Fruit fly (Drosophila melanogaster) whole organism, prepupa: ENCODE measurements around the gene Naxd.
A peak's percentile ranks its signal among the peaks of the same experiment; 100 is the strongest.

Source experiments
- CG10631 ChIP-seq: fragments of 200-800 bp; sonication (Bioruptor generic); optimal IDR thresholded peaks from 2 replicates; lab custom pipeline; 2016; ENCODE audit warnings: missing biosample characterization, missing genetic modification characterization
- CG11294 ChIP-seq: fragments of 200-800 bp; sonication (Bioruptor generic); IDR thresholded peaks from 2 replicates; pipeline ENCODE4 v1.3.6; 2022; ENCODE audit warnings: missing biosample characterization, missing genetic modification characterization
- CG11902 ChIP-seq: fragments of 200-800 bp; sonication (Bioruptor generic); optimal IDR thresholded peaks from 3 replicates; lab custom pipeline; 2016; ENCODE audit warnings: missing biosample characterization, missing genetic modification characterization
- CG1621 ChIP-seq: fragments of 200-800 bp; sonication (Bioruptor generic); optimal IDR thresholded peaks from 3 replicates; lab custom pipeline; 2018; ENCODE audit warnings: missing biosample characterization, mild to moderate bottlenecking, missing genetic modification characterization
- CG31627 ChIP-seq: fragments of 200-800 bp; sonication (Bioruptor generic); optimal IDR thresholded peaks from 3 replicates; lab custom pipeline; 2016; ENCODE audit warnings: missing biosample characterization, missing genetic modification characterization
- CG32006 ChIP-seq: fragments of 200-800 bp; sonication (Bioruptor generic); optimal IDR thresholded peaks from 3 replicates; lab custom pipeline; 2017; ENCODE audit warnings: missing biosample characterization, mild to moderate bottlenecking, missing genetic modification characterization
- CG3919 ChIP-seq: fragments of 200-800 bp; sonication (Bioruptor generic); optimal IDR thresholded peaks from 3 replicates; lab custom pipeline; 2016; ENCODE audit warnings: missing biosample characterization, missing genetic modification characterization
- CG4318 ChIP-seq: fragments of 200-800 bp; sonication (Bioruptor generic); optimal IDR thresholded peaks from 3 replicates; lab custom pipeline; 2017; ENCODE audit warnings: missing biosample characterization, mild to moderate bottlenecking, missing genetic modification characterization
- CG6163 ChIP-seq: fragments of 200-800 bp; sonication (Bioruptor generic); IDR thresholded peaks from 3 replicates; pipeline ENCODE4 v1.3.6; 2022; ENCODE audit warnings: missing biosample characterization, missing genetic modification characterization
- CG6276 ChIP-seq: fragments of 200-800 bp; sonication (Bioruptor generic); optimal IDR thresholded peaks from 2 replicates; lab custom pipeline; 2017; ENCODE audit warnings: missing biosample characterization, mild to moderate bottlenecking, missing genetic modification characterization
- CG6792 ChIP-seq: fragments of 200-800 bp; sonication (Bioruptor generic); optimal IDR thresholded peaks from 3 replicates; lab custom pipeline; 2016; ENCODE audit warnings: missing biosample characterization, missing genetic modification characterization
- CG6808 ChIP-seq: fragments of 200-800 bp; sonication (Bioruptor generic); optimal IDR thresholded peaks from 3 replicates; lab custom pipeline; 2017; ENCODE audit warnings: missing biosample characterization, missing genetic modification characterization, mild to moderate bottlenecking, moderate library complexity, missing genetic modification reagents
- CG6854 ChIP-seq: fragments of 200-800 bp; sonication (Bioruptor generic); optimal IDR thresholded peaks from 2 replicates; lab custom pipeline; 2017; ENCODE audit warnings: missing biosample characterization, mild to moderate bottlenecking, missing genetic modification characterization
- CG7368 ChIP-seq: fragments of 200-800 bp; sonication (Bioruptor generic); optimal IDR thresholded peaks from 3 replicates; lab custom pipeline; 2016; ENCODE audit warnings: missing biosample characterization, missing genetic modification characterization
- Eip78C ChIP-seq: fragments of 200-800 bp; sonication (Bioruptor generic); peaks from one replicate; lab custom pipeline; 2016; ENCODE audit warnings: missing biosample characterization, missing genetic modification characterization
- Eip93F ChIP-seq: fragments of 200-800 bp; sonication (Bioruptor generic); optimal IDR thresholded peaks from 2 replicates; lab custom pipeline; 2016; ENCODE audit warnings: missing biosample characterization, mild to moderate bottlenecking, missing genetic modification characterization
- Hr38 ChIP-seq: sonication (Bioruptor generic); optimal IDR thresholded peaks from 2 replicates; lab custom pipeline; 2016; ENCODE audit warnings: missing biosample characterization, missing genetic modification characterization
- Hr39 ChIP-seq: fragments of 200-800 bp; sonication (Bioruptor generic); optimal IDR thresholded peaks from 2 replicates; lab custom pipeline; 2016; ENCODE audit warnings: missing biosample characterization, missing genetic modification characterization
- Hr4 ChIP-seq: fragments of 200-800 bp; sonication (Bioruptor generic); optimal IDR thresholded peaks from 3 replicates; lab custom pipeline; 2016; ENCODE audit warnings: missing biosample characterization, missing genetic modification characterization
- Lpt ChIP-seq: fragments of 200-800 bp; sonication (Bioruptor generic); optimal IDR thresholded peaks from 3 replicates; lab custom pipeline; 2016; ENCODE audit warnings: missing biosample characterization, missing genetic modification characterization
- Met ChIP-seq: fragments of 200-800 bp; sonication (Bioruptor generic); optimal IDR thresholded peaks from 3 replicates; lab custom pipeline; 2016; ENCODE audit warnings: missing biosample characterization, missing genetic modification characterization
- Sox102F ChIP-seq: fragments of 200-800 bp; sonication (Bioruptor generic); optimal IDR thresholded peaks from 2 replicates; lab custom pipeline; 2016; ENCODE audit warnings: missing biosample characterization, mild to moderate bottlenecking, missing genetic modification characterization
- Sox15 ChIP-seq: fragments of 200-800 bp; sonication (Bioruptor generic); optimal IDR thresholded peaks from 3 replicates; lab custom pipeline; 2016; ENCODE audit warnings: missing biosample characterization, missing genetic modification characterization
- achi ChIP-seq: fragments of 200-800 bp; sonication (Bioruptor generic); optimal IDR thresholded peaks from 3 replicates; lab custom pipeline; 2016; ENCODE audit warnings: missing biosample characterization, missing genetic modification characterization
- dsx ChIP-seq: fragments of 200-800 bp; optimal IDR thresholded peaks from 3 replicates; lab custom pipeline; 2019; ENCODE audit warnings: missing biosample characterization, mild to moderate bottlenecking, missing genetic modification characterization, moderate library complexity; ENCODE audit not compliant: poor library complexity, severe bottlenecking
- esn ChIP-seq: fragments of 200-800 bp; sonication (Bioruptor generic); optimal IDR thresholded peaks from 2 replicates; lab custom pipeline; 2016; ENCODE audit warnings: missing biosample characterization, mild to moderate bottlenecking, missing genetic modification characterization, moderate library complexity
- fd85E ChIP-seq: fragments of 200-800 bp; sonication (Bioruptor generic); optimal IDR thresholded peaks from 3 replicates; lab custom pipeline; 2016; ENCODE audit warnings: missing biosample characterization, missing genetic modification characterization
- fkh ChIP-seq: fragments of 200-800 bp; sonication (Bioruptor generic); optimal IDR thresholded peaks from 3 replicates; lab custom pipeline; 2017; ENCODE audit warnings: missing biosample characterization, mild to moderate bottlenecking, missing genetic modification characterization, moderate library complexity
- pdm3 ChIP-seq: fragments of 200-800 bp; sonication (Bioruptor generic); optimal IDR thresholded peaks from 3 replicates; lab custom pipeline; 2016; ENCODE audit warnings: missing biosample characterization, missing genetic modification characterization
- spab ChIP-seq: fragments of 200-800 bp; sonication (Bioruptor generic); optimal IDR thresholded peaks from 2 replicates; lab custom pipeline; 2017; ENCODE audit warnings: missing biosample characterization, mild to moderate bottlenecking, missing genetic modification characterization, missing genetic modification reagents
- svp ChIP-seq: fragments of 200-800 bp; sonication (Bioruptor generic); peaks from one replicate; lab custom pipeline; 2016; ENCODE audit warnings: missing biosample characterization, missing genetic modification characterization
- topi ChIP-seq: fragments of 200-800 bp; sonication (Bioruptor generic); optimal IDR thresholded peaks from 3 replicates; lab custom pipeline; 2016; ENCODE audit warnings: missing biosample characterization, missing genetic modification characterization

The Naxd gene

dm6 chr3L:19097665-19098082 is at the start of gene Naxd, which contains the start of gene CG14079 (continued):
- TF ChIP-seq fd85E (GFP tag; lab: Kevin White, UChicago) = no peak
- TF ChIP-seq topi (GFP tag; lab: Kevin White, UChicago) = peak; percentile 69
- TF ChIP-seq Hr39 (GFP tag; lab: Kevin White, UChicago) = peak; percentile 77
- TF ChIP-seq CG11902 (GFP tag; lab: Kevin White, UChicago) = peak; percentile 52
- TF ChIP-seq CG3919 = peak; percentile 78
- peak; percentile 93 for TF ChIP-seq Eip78C
- TF ChIP-seq CG32006 = peak; percentile 91
- TF ChIP-seq pdm3 = peak; percentile 81

dm6 chr3L:19147169-19147568 is 49.7 kb upstream of the Naxd start:
- TF ChIP-seq CG6792 (GFP tag; lab: Kevin White, UChicago) (no peak), Sox15 (GFP tag; lab: Kevin White, UChicago) (no peak), Eip93F (no peak), CG6276 (no peak), Lpt (GFP tag; lab: Kevin White, UChicago) (no peak), CG6854 (GFP tag; lab: Kevin White, UChicago) (no peak), Hr38 (no peak), esn (GFP tag; lab: Kevin White, UChicago) (peak; percentile 9), CG4318 (no peak), achi (GFP tag; lab: Kevin White, UChicago) (peak; percentile 20), fkh (GFP tag; lab: Kevin White, UChicago) (no peak), fd85E (GFP tag; lab: Kevin White, UChicago) (no peak), CG6163 (GFP tag; lab: Robert Waterston, UW) (no peak), Sox102F (GFP tag; lab: Kevin White, UChicago) (no peak), CG11294 (GFP tag; lab: Robert Waterston, UW) (no peak), CG10631 (GFP tag; lab: Kevin White, UChicago) (no peak), svp (peak; percentile 40), dsx (GFP tag; lab: Kevin White, UChicago) (no peak), Eip78C (peak; percentile 82), Hr4 (GFP tag; lab: Kevin White, UChicago) (no peak), CG31627 (GFP tag; lab: Kevin White, UChicago) (no peak), CG7368 (GFP tag; lab: Kevin White, UChicago) (no peak), Met (GFP tag; lab: Kevin White, UChicago) (peak; percentile 16), Hr39 (GFP tag; lab: Kevin White, UChicago) (no peak)

DNA sequence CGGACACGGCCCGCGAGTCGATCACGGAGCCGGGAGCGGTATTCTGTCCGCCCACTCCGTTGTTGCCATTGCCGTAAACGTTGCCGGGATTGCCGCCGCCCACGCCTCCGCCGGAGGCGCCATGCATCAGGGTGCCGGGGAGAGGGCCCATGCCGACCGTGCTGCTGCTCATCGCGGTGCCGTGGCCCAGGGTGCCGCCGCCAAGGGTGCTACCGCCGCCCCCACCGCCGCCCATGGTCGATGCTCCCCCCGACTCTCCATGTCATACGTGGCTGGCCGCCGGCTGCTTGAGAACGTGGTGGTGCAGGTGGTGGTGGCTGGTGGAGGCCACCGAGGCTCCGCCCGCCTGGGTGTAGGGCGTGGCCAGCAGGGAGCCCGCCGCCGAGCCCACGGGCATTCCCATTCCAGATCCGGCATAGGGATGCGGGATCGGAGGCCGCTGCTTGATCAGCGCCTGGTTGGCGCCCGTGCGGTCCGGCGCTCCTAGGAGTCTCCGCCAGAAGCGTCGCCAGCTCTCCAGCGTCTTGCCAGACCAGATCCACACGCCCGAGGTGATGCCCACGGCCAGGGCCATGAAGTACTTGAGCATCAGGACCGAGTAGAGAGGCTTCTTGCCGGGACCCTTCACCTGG is 46.5 kb upstream of the Naxd start:
- no peak for TF ChIP-seq fkh (GFP tag; lab: Kevin White, UChicago)
- no peak for TF ChIP-seq CG31627 (GFP tag; lab: Kevin White, UChicago)
- TF ChIP-seq CG1621 (tag; lab: Kevin White, UChicago) = no peak
- TF ChIP-seq, all 60 proteins: peak for 0

DNA sequence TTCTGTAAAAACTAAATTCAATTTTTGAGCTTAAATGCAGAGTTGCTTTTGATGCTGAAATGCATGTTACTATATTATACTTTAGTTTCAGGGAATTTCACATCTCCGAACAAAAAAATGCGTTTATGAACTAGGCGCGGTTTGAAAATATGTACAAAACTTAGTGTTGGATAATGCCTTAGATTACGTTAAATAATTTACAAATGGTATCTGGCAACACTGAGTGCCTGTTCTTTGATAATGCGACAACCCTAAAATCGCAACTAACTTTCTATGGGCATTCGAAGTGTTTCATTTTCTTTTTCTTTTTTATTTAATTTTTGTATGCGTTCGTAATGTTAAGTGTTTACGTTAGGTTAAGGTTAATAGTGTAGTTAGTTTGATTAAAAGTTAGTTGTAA is 45.1 kb upstream of the Naxd start:
- TF ChIP-seq dsx (GFP tag; lab: Kevin White, UChicago) (no peak), CG6808 (GFP tag; lab: Kevin White, UChicago) (no peak), spab (GFP tag; lab: Kevin White, UChicago) (no peak), pdm3 (no peak)
